Fruit fly (Drosophila melanogaster) whole organism, embryonic: ENCODE results near the gene CG12948.

Experiments
- Aef1 ChIP-seq: fragments of 200-800 bp; sonication (Bioruptor generic); IDR thresholded peaks from 3 replicates; pipeline ENCODE4 v1.3.6; 2022; ENCODE audit warnings: missing biosample characterization, missing genetic modification characterization
- Antp ChIP-seq: fragments of 200-800 bp; sonication (Bioruptor generic); optimal IDR thresholded peaks from 3 replicates; lab custom pipeline; 2016; ENCODE audit warnings: missing biosample characterization, missing genetic modification characterization
- Awh ChIP-seq: fragments of 200-800 bp; sonication (Bioruptor generic); IDR thresholded peaks from 2 replicates; pipeline ENCODE4, ENCODE4 v1.3.6; 2022; ENCODE audit warnings: missing biosample characterization, missing genetic modification characterization
- CG10147 ChIP-seq: fragments of 200-800 bp; sonication (Bioruptor generic); optimal IDR thresholded peaks from 2 replicates; lab custom pipeline; 2019; ENCODE audit warnings: missing biosample characterization, mild to moderate bottlenecking, missing genetic modification characterization, moderate library complexity
- CG10267 ChIP-seq: fragments of 200-800 bp; sonication (Bioruptor generic); optimal IDR thresholded peaks from 2 replicates; lab custom pipeline; 2018; ENCODE audit warnings: missing biosample characterization, mild to moderate bottlenecking, missing genetic modification characterization, moderate library complexity
- CG10543 ChIP-seq: fragments of 200-800 bp; sonication (Bioruptor generic); optimal IDR thresholded peaks from 3 replicates; lab custom pipeline; 2017; ENCODE audit warnings: missing biosample characterization, mild to moderate bottlenecking, missing genetic modification characterization, moderate library complexity
- CG10959 ChIP-seq: fragments of 200-800 bp; sonication (Bioruptor generic); IDR thresholded peaks from 2 replicates; pipeline ENCODE4 v1.3.6; 2022; ENCODE audit warnings: missing biosample characterization, missing genetic modification characterization
- CG12744 ChIP-seq: fragments of 200-800 bp; sonication (Bioruptor generic); optimal IDR thresholded peaks from 2 replicates; lab custom pipeline; 2016; ENCODE audit warnings: missing biosample characterization, missing genetic modification characterization
- CG14860 ChIP-seq: fragments of 200-800 bp; sonication (Bioruptor generic); IDR thresholded peaks from 3 replicates; pipeline ENCODE4 v1.3.6; 2022; ENCODE audit warnings: missing biosample characterization, missing genetic modification characterization; ENCODE audit not compliant: partially characterized antibody
- CG15601 ChIP-seq: fragments of 200-800 bp; sonication (Bioruptor generic); optimal IDR thresholded peaks from 3 replicates; lab custom pipeline; 2019; ENCODE audit warnings: missing biosample characterization, mild to moderate bottlenecking, missing genetic modification characterization, moderate library complexity
- CG1792 ChIP-seq: fragments of 200-800 bp; sonication (Bioruptor generic); optimal IDR thresholded peaks from 2 replicates; lab custom pipeline; 2016; ENCODE audit warnings: missing biosample characterization, missing genetic modification characterization
- CG30020 ChIP-seq: fragments of 200-800 bp; optimal IDR thresholded peaks from 2 replicates; lab custom pipeline; 2019; ENCODE audit warnings: missing biosample characterization, mild to moderate bottlenecking, missing genetic modification characterization, moderate library complexity
- CG8089 ChIP-seq: fragments of 200-800 bp; sonication (Bioruptor generic); optimal IDR thresholded peaks from 3 replicates; lab custom pipeline; 2016; ENCODE audit warnings: missing biosample characterization, missing genetic modification characterization
- CG8388 ChIP-seq: fragments of 200-800 bp; sonication (Bioruptor generic); optimal IDR thresholded peaks from 2 replicates; lab custom pipeline; 2019; ENCODE audit warnings: missing biosample characterization, mild to moderate bottlenecking, missing genetic modification characterization, moderate library complexity
- CG9215 ChIP-seq: fragments of 200-800 bp; sonication (Bioruptor generic); IDR thresholded peaks from 2 replicates; pipeline ENCODE4 v1.3.6; 2022; ENCODE audit warnings: missing biosample characterization, missing genetic modification characterization
- CG9797 ChIP-seq: fragments of 200-800 bp; sonication (Bioruptor generic); optimal IDR thresholded peaks from 3 replicates; lab custom pipeline; 2018; ENCODE audit warnings: missing biosample characterization, mild to moderate bottlenecking, missing genetic modification characterization
- CTCF ChIP-seq: fragments of 200-800 bp; sonication (Bioruptor generic); optimal IDR thresholded peaks from 2 replicates; lab custom pipeline; 2017; ENCODE audit warnings: missing biosample characterization, mild to moderate bottlenecking, missing genetic modification characterization, moderate library complexity
- CoRest ChIP-seq: fragments of 200-800 bp; sonication (Bioruptor generic); optimal IDR thresholded peaks from 3 replicates; lab custom pipeline; 2018; ENCODE audit warnings: missing biosample characterization, mild to moderate bottlenecking, missing genetic modification characterization, moderate library complexity
- D ChIP-seq, 2 experiments: fragments of 200-800 bp in 1 of 2; fragments of >200 bp in 1 of 2; sonication (Bioruptor generic) in 1 of 2; optimal IDR thresholded peaks; 2 replicates in 1 of 2; 3 replicates in 1 of 2; lab custom pipeline; 2017; ENCODE audit warnings: mild to moderate bottlenecking in 1 of 2, missing biosample characterization in 1 of 2, missing genetic modification characterization in 1 of 2, missing genetic modification reagents in 1 of 2
- Dad ChIP-seq: fragments of 200-800 bp; sonication (Bioruptor generic); optimal IDR thresholded peaks from 3 replicates; lab custom pipeline; 2016; ENCODE audit warnings: missing biosample characterization, missing genetic modification characterization
- Dref ChIP-seq: fragments of 200-800 bp; sonication (Bioruptor generic); IDR thresholded peaks from 2 replicates; pipeline ENCODE4 v1.3.6; 2022; ENCODE audit warnings: missing biosample characterization, missing genetic modification characterization
- ERR ChIP-seq: fragments of 200-800 bp; sonication (Bioruptor generic); optimal IDR thresholded peaks from 2 replicates; lab custom pipeline; 2016; ENCODE audit warnings: missing biosample characterization, missing genetic modification characterization
- Ets65A ChIP-seq: fragments of 200-800 bp; sonication (Bioruptor generic); peaks from one replicate; lab custom pipeline; 2016; ENCODE audit warnings: missing biosample characterization, missing genetic modification characterization
- H2.0 ChIP-seq: fragments of 200-800 bp; sonication (Bioruptor generic); IDR thresholded peaks from 2 replicates; pipeline ENCODE4 v1.3.6; 2022; ENCODE audit warnings: missing biosample characterization, missing genetic modification characterization
- HLH54F ChIP-seq: fragments of 200-800 bp; sonication (Bioruptor generic); optimal IDR thresholded peaks from 3 replicates; lab custom pipeline; 2016; ENCODE audit warnings: missing biosample characterization, missing genetic modification characterization
- Med ChIP-seq: fragments of 200-800 bp; sonication (Bioruptor generic); peaks from one replicate; lab custom pipeline; 2016; ENCODE audit warnings: missing biosample characterization, missing genetic modification characterization, mild to moderate bottlenecking, inconsistent platforms, moderate library complexity
- Meics ChIP-seq: fragments of 200-800 bp; sonication (Bioruptor generic); optimal IDR thresholded peaks from 2 replicates; lab custom pipeline; 2017; ENCODE audit warnings: missing biosample characterization, mild to moderate bottlenecking, missing genetic modification characterization
- NC2β ChIP-seq: fragments of 200-800 bp; sonication (Bioruptor generic); optimal IDR thresholded peaks from 2 replicates; lab custom pipeline; 2016; ENCODE audit warnings: missing biosample characterization, missing genetic modification characterization
- NK7.1 ChIP-seq: fragments of 200-800 bp; sonication (Bioruptor generic); optimal IDR thresholded peaks from 3 replicates; lab custom pipeline; 2016; ENCODE audit warnings: missing biosample characterization, missing genetic modification characterization
- Pdp1 ChIP-seq, 2 experiments: fragments of 200-800 bp; sonication (Bioruptor generic); optimal IDR thresholded peaks; 3 replicates each; lab custom pipeline; 2016; ENCODE audit warnings: missing biosample characterization in 2 of 2, missing genetic modification characterization in 2 of 2, mild to moderate bottlenecking in 1 of 2, moderate library complexity in 1 of 2
- Trl ChIP-seq, 3 experiments: fragments of >200 bp in 2 of 3; fragments of 200-800 bp in 1 of 3; sonication (Bioruptor generic) in 1 of 3; optimal IDR thresholded peaks; 2 replicates in 1 of 3; 3 replicates in 2 of 3; lab custom pipeline; 2016 to 2017; ENCODE audit warnings: missing biosample characterization in 1 of 3, missing genetic modification characterization in 1 of 3
- Vsx1 ChIP-seq: fragments of 200-800 bp; sonication (Bioruptor generic); optimal IDR thresholded peaks from 2 replicates; lab custom pipeline; 2017; ENCODE audit warnings: missing biosample characterization, mild to moderate bottlenecking, missing genetic modification characterization, missing genetic modification reagents
- al ChIP-seq: fragments of 200-800 bp; sonication (Bioruptor generic); IDR thresholded peaks from 2 replicates; pipeline ENCODE4 v1.3.6; 2022; ENCODE audit warnings: missing biosample characterization, missing genetic modification characterization
- ase ChIP-seq: fragments of 200-800 bp; sonication (Bioruptor generic); IDR thresholded peaks from 3 replicates; pipeline ENCODE4 v1.3.6; 2022; ENCODE audit warnings: missing biosample characterization, missing genetic modification characterization
- ato ChIP-seq: fragments of 200-800 bp; sonication (Bioruptor generic); IDR thresholded peaks from 2 replicates; pipeline ENCODE4 v1.3.6; 2022; ENCODE audit warnings: missing biosample characterization, missing genetic modification characterization; ENCODE audit not compliant: partially characterized antibody
- bbx ChIP-seq: fragments of 200-800 bp; sonication (Bioruptor generic); IDR thresholded peaks from 2 replicates; pipeline ENCODE4 v1.3.6; 2022; ENCODE audit warnings: missing biosample characterization, missing genetic modification characterization; ENCODE audit not compliant: partially characterized antibody
- bowl ChIP-seq: fragments of 200-800 bp; sonication (Bioruptor generic); IDR thresholded peaks from 2 replicates; pipeline ENCODE4 v1.3.6; 2022; ENCODE audit warnings: missing biosample characterization, missing genetic modification characterization
- dmrt11E ChIP-seq: fragments of 200-800 bp; sonication (Bioruptor generic); optimal IDR thresholded peaks from 3 replicates; lab custom pipeline; 2018; ENCODE audit warnings: missing biosample characterization, mild to moderate bottlenecking, missing genetic modification characterization, moderate library complexity
- exex ChIP-seq: fragments of 200-800 bp; sonication (Bioruptor generic); optimal IDR thresholded peaks from 4 replicates; lab custom pipeline; 2018; ENCODE audit warnings: missing biosample characterization, mild to moderate bottlenecking, missing genetic modification characterization, moderate library complexity
- fru ChIP-seq: fragments of >200 bp; optimal IDR thresholded peaks from 2 replicates; lab custom pipeline; 2017
- fu2 ChIP-seq: fragments of 200-800 bp; sonication (Bioruptor generic); optimal IDR thresholded peaks from 2 replicates; lab custom pipeline; 2016; ENCODE audit warnings: missing biosample characterization, missing genetic modification characterization
- gsb-n ChIP-seq: fragments of 200-800 bp; sonication (Bioruptor generic); optimal IDR thresholded peaks from 3 replicates; lab custom pipeline; 2018; ENCODE audit warnings: missing biosample characterization, mild to moderate bottlenecking, missing genetic modification characterization
- insv ChIP-seq, 2 experiments: fragments of 200-800 bp; sonication (Bioruptor generic); optimal IDR thresholded peaks; 3 replicates each; lab custom pipeline; 2016 to 2018; ENCODE audit warnings: missing biosample characterization in 2 of 2, missing genetic modification characterization in 2 of 2
- lab ChIP-seq: fragments of 200-800 bp; sonication (Bioruptor generic); optimal IDR thresholded peaks from 3 replicates; lab custom pipeline; 2017; ENCODE audit warnings: missing biosample characterization, missing genetic modification characterization, mild to moderate bottlenecking, moderate library complexity, missing genetic modification reagents
- nom ChIP-seq: fragments of 200-800 bp; sonication (Bioruptor generic); optimal IDR thresholded peaks from 2 replicates; lab custom pipeline; 2017; ENCODE audit warnings: missing biosample characterization, missing genetic modification characterization, mild to moderate bottlenecking, moderate library complexity, missing genetic modification reagents
- p53 ChIP-seq: fragments of 200-800 bp; sonication (Bioruptor generic); optimal IDR thresholded peaks from 2 replicates; lab custom pipeline; 2016; ENCODE audit warnings: missing biosample characterization, missing genetic modification characterization
- sens ChIP-seq: fragments of 200-800 bp; sonication (Bioruptor generic); peaks from one replicate; lab custom pipeline; 2016; ENCODE audit warnings: missing biosample characterization, missing genetic modification characterization
- slou ChIP-seq: fragments of 200-800 bp; sonication (Bioruptor generic); optimal IDR thresholded peaks from 3 replicates; lab custom pipeline; 2016; ENCODE audit warnings: missing biosample characterization, missing genetic modification characterization
- sqz ChIP-seq: fragments of 200-800 bp; sonication (Bioruptor generic); optimal IDR thresholded peaks from 3 replicates; lab custom pipeline; 2018; ENCODE audit warnings: missing biosample characterization, mild to moderate bottlenecking, missing genetic modification characterization
- tgo ChIP-seq: fragments of 200-800 bp; sonication (Bioruptor generic); IDR thresholded peaks from 3 replicates; pipeline ENCODE4 v1.3.6; 2022; ENCODE audit warnings: missing biosample characterization, missing genetic modification characterization
- tin ChIP-seq: fragments of 200-800 bp; sonication (Bioruptor generic); optimal IDR thresholded peaks from 3 replicates; lab custom pipeline; 2016; ENCODE audit warnings: missing biosample characterization, missing genetic modification characterization
- unpg ChIP-seq: fragments of 200-800 bp; sonication (Bioruptor generic); optimal IDR thresholded peaks from 3 replicates; lab custom pipeline; 2018; ENCODE audit warnings: missing biosample characterization, mild to moderate bottlenecking, missing genetic modification characterization, moderate library complexity

The CG12948 gene

DNA sequence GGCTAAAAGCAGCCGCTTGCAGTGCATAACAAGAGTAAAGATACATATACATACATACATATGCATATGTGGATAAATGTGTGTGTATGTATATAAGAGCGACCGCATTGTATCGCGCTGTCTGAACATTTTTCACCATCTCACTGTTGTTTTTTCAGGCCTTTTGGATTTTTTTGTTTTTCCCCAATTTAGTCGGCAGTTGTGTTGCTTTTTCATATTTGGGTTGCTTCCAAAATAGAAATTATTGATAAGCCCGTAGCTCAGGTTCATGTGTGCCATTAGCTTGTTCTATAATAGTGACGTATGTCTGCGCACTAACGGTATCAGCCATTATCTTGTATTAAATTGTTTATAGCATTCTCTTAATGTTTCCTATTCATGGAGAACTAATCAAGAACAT is 47.0 kb downstream of the CG12948 start:
- TF ChIP-seq Trl (optimal IDR thresholded peaks at IDR 0.05; lab: Kevin White, UChicago), result no peak
- no peak for TF ChIP-seq Trl (GFP tag; optimal IDR thresholded peaks at IDR 0.05; lab: Kevin White, UChicago)
- TF ChIP-seq H2.0 (GFP tag; lab: Robert Waterston, UW), result no peak
- TF ChIP-seq NK7.1 (GFP tag; lab: Kevin White, UChicago), result no peak
- no peak for TF ChIP-seq bbx (GFP tag; lab: Robert Waterston, UW)
- TF ChIP-seq ase (GFP tag; lab: Robert Waterston, UW), result no peak
- TF ChIP-seq lab (GFP tag; lab: Kevin White, UChicago), result no peak
- TF ChIP-seq CG10959 (GFP tag; lab: Robert Waterston, UW), result no peak
- TF ChIP-seq Ets65A (GFP tag; lab: Kevin White, UChicago), result no peak
- TF ChIP-seq gsb-n, result no peak
- no peak for TF ChIP-seq sqz (GFP tag; lab: Kevin White, UChicago)
- TF ChIP-seq CG9797 (GFP tag; lab: Kevin White, UChicago), result no peak
- peak; percentile 71 for TF ChIP-seq exex (tag; lab: Kevin White, UChicago)
- TF ChIP-seq slou, result no peak
- no peak for TF ChIP-seq D (optimal IDR thresholded peaks at IDR 0.05; lab: Kevin White, UChicago)
- no peak for TF ChIP-seq D (GFP tag; optimal IDR thresholded peaks at IDR 0.05; lab: Kevin White, UChicago)
- no peak for TF ChIP-seq fru
- TF ChIP-seq Meics (GFP tag; lab: Kevin White, UChicago), result no peak
- no peak for TF ChIP-seq tgo
- TF ChIP-seq Aef1 (GFP tag; lab: Robert Waterston, UW), result no peak
- TF ChIP-seq Antp (GFP tag; lab: Kevin White, UChicago), result no peak
- no peak for TF ChIP-seq CG15601
- no peak for TF ChIP-seq CG8089
- TF ChIP-seq Dref (GFP tag; lab: Robert Waterston, UW), result no peak
- no peak for TF ChIP-seq HLH54F (GFP tag; lab: Kevin White, UChicago)
- no peak for TF ChIP-seq CG14860 (GFP tag; lab: Robert Waterston, UW)
- no peak for TF ChIP-seq CTCF (GFP tag; lab: Kevin White, UChicago)
- no peak for TF ChIP-seq dmrt11E
- no peak for TF ChIP-seq CG10147
- TF ChIP-seq sens (GFP tag; lab: Kevin White, UChicago), result peak; percentile 42
- no peak for TF ChIP-seq CG30020 (tag; lab: Kevin White, UChicago)
- no peak for TF ChIP-seq bowl
- TF ChIP-seq nom (GFP tag; lab: Kevin White, UChicago), result no peak
- no peak for TF ChIP-seq unpg (GFP tag; lab: Kevin White, UChicago)
- TF ChIP-seq CG10543 (GFP tag; lab: Kevin White, UChicago), result peak; percentile 20
- no peak for TF ChIP-seq CG12744 (GFP tag; lab: Kevin White, UChicago)
- no peak for TF ChIP-seq CG1792 (GFP tag; lab: Kevin White, UChicago)
- TF ChIP-seq CG8388, result no peak
- no peak for TF ChIP-seq CG10267 (tag; lab: Kevin White, UChicago)
- no peak for TF ChIP-seq ato
- TF ChIP-seq p53, result no peak
- TF ChIP-seq tin (GFP tag; lab: Kevin White, UChicago), result no peak
- TF ChIP-seq CG9215 (GFP tag; lab: Robert Waterston, UW), result no peak
- TF ChIP-seq Dad, result no peak
- no peak for TF ChIP-seq NC2β (GFP tag; lab: Kevin White, UChicago)
- TF ChIP-seq ERR (GFP tag; lab: Kevin White, UChicago), result no peak
- TF ChIP-seq al (GFP tag; lab: Robert Waterston, UW), result no peak
- no peak for TF ChIP-seq fu2 (GFP tag; lab: Kevin White, UChicago)
- peak; percentile 14 for TF ChIP-seq Med (GFP tag; lab: Kevin White, UChicago)
- TF ChIP-seq Awh (GFP tag; lab: Robert Waterston, UW), result no peak
- TF ChIP-seq CoRest (tag; lab: Kevin White, UChicago), result no peak
- TF ChIP-seq insv (GFP tag; optimal IDR thresholded peaks at IDR 0.05; lab: Kevin White, UChicago), result no peak
- TF ChIP-seq Pdp1 (GFP tag; optimal IDR thresholded peaks at IDR 0.05; lab: Kevin White, UChicago), result peak in 1 of 2 experiments; percentile 62
- no peak for TF ChIP-seq Vsx1
